Worm (Caenorhabditis elegans): Measurements from ENCODE around the gene tps-1.

tps-1 gene

DNA sequence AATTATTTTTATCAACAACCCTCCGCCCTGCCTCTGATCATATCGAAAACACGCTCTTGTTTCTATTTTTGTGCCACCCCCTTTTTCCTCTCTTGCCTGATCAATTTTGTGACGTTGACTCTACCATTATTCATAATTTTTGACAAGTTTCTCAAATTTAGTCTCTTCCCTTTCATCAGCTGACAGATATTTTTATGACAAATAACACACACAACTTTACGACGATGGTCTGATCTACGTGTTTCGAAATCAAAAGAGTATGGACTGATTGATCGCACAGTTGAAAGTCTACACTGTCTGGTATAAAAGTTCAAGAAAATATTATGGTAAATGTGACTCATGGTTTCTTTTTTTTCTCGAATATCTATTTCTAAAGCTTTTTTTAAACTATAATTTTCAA, 43.5 kb upstream of the tps-1 start:
- no peak for TF ChIP-seq let-526 (GFP tag; IDR thresholded peaks at IDR 0.05)
- TF ChIP-seq unc-62 (GFP tag; optimal IDR thresholded peaks at IDR 0.05), result peak; percentile 90
- no peak for TF ChIP-seq tbx-9 (tag; optimal IDR thresholded peaks at IDR 0.05; ENCODE audit: borderline replicate concordance)
- no peak for TF ChIP-seq cebp-1 (GFP tag; IDR thresholded peaks at IDR 0.05)
- peak; percentile 57 for TF ChIP-seq cebp-1 (tag; optimal IDR thresholded peaks at IDR 0.05)

DNA sequence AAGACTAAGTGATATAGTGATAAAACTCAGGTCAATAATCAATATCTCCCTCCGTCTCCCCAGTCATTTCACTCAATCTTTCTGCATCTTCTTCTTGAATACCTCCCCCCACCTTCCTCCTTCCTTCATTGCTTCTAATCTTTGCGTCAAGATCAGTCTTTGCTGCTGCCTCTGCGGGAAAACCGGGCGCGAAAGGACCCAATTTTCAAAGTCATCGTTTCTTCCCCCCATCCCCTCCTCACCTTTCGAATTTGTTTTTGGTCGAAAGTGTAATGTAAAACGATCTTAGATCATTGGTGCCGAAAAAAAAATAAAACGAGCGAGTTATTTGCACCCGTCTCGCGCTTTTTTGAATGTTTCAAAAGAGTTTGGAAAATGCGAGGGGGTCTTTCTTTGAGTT, 42.6 kb upstream of the tps-1 start:
- TF ChIP-seq cebp-1 (GFP tag; IDR thresholded peaks at IDR 0.05) (no peak), cebp-1 (tag; optimal IDR thresholded peaks at IDR 0.05) (peak; percentile 4), sdz-38 (tag; optimal IDR thresholded peaks at IDR 0.05) (no peak), ceh-58 (GFP tag; IDR thresholded peaks at IDR 0.05) (0 out of 2 replicates have a peak, but pooled peaks have one; percentile 46)

DNA sequence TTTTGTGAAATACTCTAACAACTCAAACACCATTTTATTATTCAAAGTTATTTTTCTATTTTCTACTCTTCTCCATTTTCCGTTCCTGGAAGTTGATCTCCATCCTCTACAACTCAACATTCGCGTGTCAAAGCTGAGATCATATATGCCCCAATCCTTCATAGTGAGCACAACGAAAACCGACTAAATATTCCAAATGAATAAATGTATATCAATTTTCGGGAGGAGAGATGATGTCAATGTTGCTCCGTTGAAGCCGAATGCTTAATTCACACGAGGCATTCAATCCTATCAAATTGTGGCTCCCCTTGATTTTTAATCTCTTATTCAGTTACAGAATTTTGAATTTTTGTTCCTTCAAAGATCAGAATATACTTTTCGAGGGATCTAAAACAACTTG, 42.1 kb upstream of the tps-1 start:
- TF ChIP-seq madf-3 (GFP tag; IDR thresholded peaks at IDR 0.05) (0 out of 2 replicates have a peak, but pooled peaks have one; percentile 8), ztf-3 (GFP tag; optimal IDR thresholded peaks at IDR 0.05) (no peak)

DNA sequence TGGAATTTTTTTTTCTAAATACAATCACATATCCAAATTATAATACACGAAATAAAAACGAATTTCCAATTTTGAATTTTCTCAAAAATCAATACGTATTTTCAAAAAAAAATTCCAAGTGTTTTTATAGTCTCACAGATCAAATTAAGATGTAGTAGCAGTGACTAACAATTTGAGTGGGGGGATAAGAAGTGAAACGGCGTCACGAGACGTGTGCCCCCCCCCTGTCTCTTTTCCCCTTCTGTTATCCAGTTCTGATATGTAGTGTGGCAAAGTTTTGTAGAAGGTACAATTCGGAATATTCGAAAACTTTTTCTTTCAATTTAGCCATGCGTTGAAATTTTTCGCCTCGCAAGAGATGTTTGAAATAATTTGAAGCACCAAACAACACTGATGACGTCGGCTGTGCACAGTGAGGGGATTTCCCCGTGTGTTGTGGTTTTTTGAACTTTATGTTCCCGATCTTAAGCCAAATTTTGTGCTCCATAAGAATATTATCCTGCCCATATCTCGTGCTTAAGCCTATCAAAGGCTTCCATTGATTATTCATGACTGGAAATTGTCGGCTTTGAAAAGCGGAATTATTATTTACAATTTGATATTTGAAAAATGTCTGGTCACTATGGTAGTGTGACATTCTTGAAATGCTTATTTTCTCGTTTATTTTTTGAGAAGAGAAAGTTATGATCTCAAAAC, 41.0 kb upstream of the tps-1 start:
- TF ChIP-seq pha-4 (tag; optimal IDR thresholded peaks at IDR 0.05) (no peak), lin-35 (GFP tag; optimal IDR thresholded peaks at IDR 0.05) (no peak), madf-8 (GFP tag; conservative IDR thresholded peaks at IDR 0.05) (no peak), fkh-3 (tag; optimal IDR thresholded peaks at IDR 0.05) (no peak), lin-26 (GFP tag; IDR thresholded peaks at IDR 0.05) (no peak), madf-6 (GFP tag; IDR thresholded peaks at IDR 0.05) (no peak), Y79H2A.3 (GFP tag; conservative IDR thresholded peaks at IDR 0.05) (no peak), madf-3 (GFP tag; IDR thresholded peaks at IDR 0.05) (no peak), ceh-40 (GFP tag; IDR thresholded peaks at IDR 0.05) (no peak)

DNA sequence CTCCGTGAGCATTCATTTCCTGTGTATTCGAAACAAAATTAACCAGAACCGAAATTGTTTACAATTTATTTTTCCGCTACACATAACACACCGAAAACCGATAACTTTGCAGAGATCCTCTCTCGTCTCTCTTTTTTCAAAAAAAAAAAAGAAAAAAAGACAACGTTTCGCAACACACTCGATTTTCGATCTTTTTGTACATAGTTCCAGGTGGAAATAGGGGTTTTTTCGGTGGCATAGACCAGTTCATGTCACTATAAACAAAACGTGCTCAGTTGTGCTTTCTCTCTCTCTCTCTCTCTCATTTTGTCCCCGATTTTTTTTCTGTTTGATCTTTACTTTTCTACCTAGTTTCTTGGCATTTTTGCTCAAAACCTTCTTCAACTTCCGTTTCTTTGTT, 40.1 kb upstream of the tps-1 start:
- TF ChIP-seq pha-4 (tag; optimal IDR thresholded peaks at IDR 0.05), result peak; percentile 41
- TF ChIP-seq B0019.2 (GFP tag; conservative IDR thresholded peaks at IDR 0.05), result no peak
- no peak for TF ChIP-seq madf-6 (GFP tag; IDR thresholded peaks at IDR 0.05)
- no peak for TF ChIP-seq efl-1 (GFP tag; optimal IDR thresholded peaks at IDR 0.05)
- no peak for TF ChIP-seq nhr-90 (tag; optimal IDR thresholded peaks at IDR 0.05)
- TF ChIP-seq dpff-1 (tag; optimal IDR thresholded peaks at IDR 0.05), result no peak
- TF ChIP-seq egl-18 (GFP tag; IDR thresholded peaks at IDR 0.05), result no peak
- no peak for TF ChIP-seq aptf-2 (GFP tag; conservative IDR thresholded peaks at IDR 0.05)
- TF ChIP-seq ztf-25 (GFP tag; IDR thresholded peaks at IDR 0.05), result no peak
- TF ChIP-seq cebp-1 (GFP tag; IDR thresholded peaks at IDR 0.05), result 0 out of 2 replicates have a peak, but pooled peaks have one; percentile 13
- peak; percentile 74 for TF ChIP-seq cebp-1 (tag; optimal IDR thresholded peaks at IDR 0.05)
- TF ChIP-seq rcor-1 (GFP tag; IDR thresholded peaks at IDR 0.05), result no peak
- TF ChIP-seq lir-1 (GFP tag; conservative IDR thresholded peaks at IDR 0.05), result no peak
- TF ChIP-seq snpc-1.3 (tag; optimal IDR thresholded peaks at IDR 0.05; ENCODE audit: insufficient read depth), result no peak
- no peak for TF ChIP-seq nfya-1 (tag; optimal IDR thresholded peaks at IDR 0.05; ENCODE audit: borderline replicate concordance, insufficient read depth)
- TF ChIP-seq F10E7.11 (tag; optimal IDR thresholded peaks at IDR 0.05), result no peak

Data from whole organism, young adult.